Fruit fly (Drosophila melanogaster) whole organism, embryonic: ENCODE data around the gene Pex5.

ENCODE experiments used
- Antp ChIP-seq: fragments of 200-800 bp; sonication (Bioruptor generic); optimal IDR thresholded peaks from 3 replicates; lab custom pipeline; 2016; ENCODE audit warnings: missing biosample characterization, missing genetic modification characterization
- B-H1 ChIP-seq: fragments of 200-800 bp; sonication (Bioruptor generic); IDR thresholded peaks from 3 replicates; pipeline ENCODE4 v1.3.6; 2022; ENCODE audit warnings: missing biosample characterization, missing genetic modification characterization
- CG10366 ChIP-seq: fragments of 200-800 bp; sonication (Bioruptor generic); IDR thresholded peaks from 2 replicates; pipeline ENCODE4 v1.3.6; 2022; ENCODE audit warnings: missing biosample characterization, missing genetic modification characterization
- CG10979 ChIP-seq: fragments of 200-800 bp; sonication (Bioruptor generic); optimal IDR thresholded peaks from 2 replicates; lab custom pipeline; 2018; ENCODE audit warnings: missing biosample characterization, mild to moderate bottlenecking, missing genetic modification characterization, moderate library complexity
- CG11456 ChIP-seq: fragments of 200-800 bp; sonication (Bioruptor generic); IDR thresholded peaks from 3 replicates; pipeline ENCODE4 v1.3.6; 2022; ENCODE audit warnings: missing biosample characterization, missing genetic modification characterization
- CG12744 ChIP-seq: fragments of 200-800 bp; sonication (Bioruptor generic); optimal IDR thresholded peaks from 2 replicates; lab custom pipeline; 2016; ENCODE audit warnings: missing biosample characterization, missing genetic modification characterization
- CG13123 ChIP-seq: fragments of 200-800 bp; sonication (Bioruptor generic); optimal IDR thresholded peaks from 2 replicates; lab custom pipeline; 2016; ENCODE audit warnings: missing biosample characterization, missing genetic modification characterization
- CG13424 ChIP-seq: fragments of 200-800 bp; sonication (Bioruptor generic); optimal IDR thresholded peaks from 2 replicates; lab custom pipeline; 2019; ENCODE audit warnings: missing biosample characterization, mild to moderate bottlenecking, missing genetic modification characterization, moderate library complexity
- CG14710 ChIP-seq: fragments of 200-800 bp; sonication (Bioruptor generic); optimal IDR thresholded peaks from 3 replicates; lab custom pipeline; 2019; ENCODE audit warnings: missing biosample characterization, mild to moderate bottlenecking, missing genetic modification characterization, moderate library complexity
- CG14860 ChIP-seq: fragments of 200-800 bp; sonication (Bioruptor generic); IDR thresholded peaks from 3 replicates; pipeline ENCODE4 v1.3.6; 2022; ENCODE audit warnings: missing biosample characterization, missing genetic modification characterization; ENCODE audit not compliant: partially characterized antibody
- CG15073 ChIP-seq: fragments of 200-800 bp; sonication (Bioruptor generic); optimal IDR thresholded peaks from 2 replicates; lab custom pipeline; 2016; ENCODE audit warnings: missing biosample characterization, missing genetic modification characterization
- CG16813 ChIP-seq: fragments of 200-800 bp; sonication (Bioruptor generic); IDR thresholded peaks from 3 replicates; pipeline ENCODE4 v1.3.6; 2022; ENCODE audit warnings: missing biosample characterization, missing genetic modification characterization; ENCODE audit not compliant: partially characterized antibody
- CG17186 ChIP-seq: fragments of 200-800 bp; sonication (Bioruptor generic); optimal IDR thresholded peaks from 3 replicates; lab custom pipeline; 2017; ENCODE audit warnings: missing biosample characterization, missing genetic modification reagents, missing genetic modification characterization
- CG17385 ChIP-seq: fragments of 200-800 bp; sonication (Bioruptor generic); optimal IDR thresholded peaks from 3 replicates; lab custom pipeline; 2018; ENCODE audit warnings: missing biosample characterization, mild to moderate bottlenecking, missing genetic modification characterization
- CG17829 ChIP-seq: fragments of 200-800 bp; optimal IDR thresholded peaks from 2 replicates; lab custom pipeline; 2019; ENCODE audit warnings: missing biosample characterization, mild to moderate bottlenecking, missing genetic modification characterization, moderate library complexity
- CG30403 ChIP-seq: fragments of 200-800 bp; sonication (Bioruptor generic); optimal IDR thresholded peaks from 3 replicates; lab custom pipeline; 2016; ENCODE audit warnings: missing biosample characterization, missing genetic modification characterization
- CG32532 ChIP-seq: fragments of 200-800 bp; sonication (Bioruptor generic); IDR thresholded peaks from 2 replicates; pipeline ENCODE4 v1.3.6; 2022; ENCODE audit warnings: missing biosample characterization, missing genetic modification characterization
- CG34224 ChIP-seq: fragments of 200-800 bp; sonication (Bioruptor generic); IDR thresholded peaks from 3 replicates; pipeline ENCODE4 v1.3.6; 2022; ENCODE audit warnings: missing biosample characterization, missing genetic modification characterization; ENCODE audit not compliant: partially characterized antibody
- CG34376 ChIP-seq: fragments of 200-800 bp; sonication (Bioruptor generic); optimal IDR thresholded peaks from 2 replicates; lab custom pipeline; 2018; ENCODE audit warnings: missing biosample characterization, mild to moderate bottlenecking, missing genetic modification characterization
- CG7357 ChIP-seq: fragments of 200-800 bp; sonication (Bioruptor generic); IDR thresholded peaks from 3 replicates; pipeline ENCODE4 v1.3.6; 2022; ENCODE audit warnings: missing biosample characterization, missing genetic modification characterization
- CG9817 ChIP-seq: fragments of 200-800 bp; sonication (Bioruptor generic); optimal IDR thresholded peaks from 2 replicates; lab custom pipeline; 2018; ENCODE audit warnings: missing biosample characterization, mild to moderate bottlenecking, missing genetic modification characterization, moderate library complexity
- D19A ChIP-seq: fragments of 200-800 bp; optimal IDR thresholded peaks from 3 replicates; lab custom pipeline; 2019; ENCODE audit warnings: missing biosample characterization, mild to moderate bottlenecking, missing genetic modification characterization, moderate library complexity
- Dek ChIP-seq: fragments of 200-800 bp; sonication (Bioruptor generic); optimal IDR thresholded peaks from 3 replicates; lab custom pipeline; 2019; ENCODE audit warnings: missing biosample characterization, mild to moderate bottlenecking, missing genetic modification characterization, moderate library complexity
- Dfd ChIP-seq, 2 experiments: fragments of >200 bp; optimal IDR thresholded peaks; 2 replicates each; lab custom pipeline; 2017; ENCODE audit warnings: missing biosample characterization in 2 of 2, missing genetic modification characterization in 2 of 2
- Doc2 ChIP-seq: fragments of 200-800 bp; sonication (Bioruptor generic); IDR thresholded peaks from 2 replicates; pipeline ENCODE4 v1.3.6; 2022; ENCODE audit warnings: missing biosample characterization, missing genetic modification characterization
- Dref ChIP-seq: fragments of 200-800 bp; sonication (Bioruptor generic); IDR thresholded peaks from 2 replicates; pipeline ENCODE4 v1.3.6; 2022; ENCODE audit warnings: missing biosample characterization, missing genetic modification characterization
- E2f2 ChIP-seq: fragments of 200-800 bp; sonication (Bioruptor generic); IDR thresholded peaks from 2 replicates; pipeline ENCODE4 v1.3.6; 2022; ENCODE audit warnings: missing biosample characterization, missing genetic modification characterization
- Ets97D ChIP-seq: fragments of 200-800 bp; sonication (Bioruptor generic); optimal IDR thresholded peaks from 3 replicates; lab custom pipeline; 2016; ENCODE audit warnings: missing biosample characterization, missing genetic modification characterization
- Fer2 ChIP-seq: fragments of 200-800 bp; sonication (Bioruptor generic); optimal IDR thresholded peaks from 2 replicates; lab custom pipeline; 2018; ENCODE audit warnings: missing biosample characterization, mild to moderate bottlenecking, missing genetic modification characterization, moderate library complexity
- Gsc ChIP-seq: fragments of 200-800 bp; sonication (Bioruptor generic); IDR thresholded peaks from 2 replicates; pipeline ENCODE4 v1.3.6; 2022; ENCODE audit warnings: missing biosample characterization, missing genetic modification characterization
- HLH4C ChIP-seq: fragments of 200-800 bp; sonication (Bioruptor generic); IDR thresholded peaks from 3 replicates; pipeline ENCODE4 v1.3.6; 2022; ENCODE audit warnings: missing biosample characterization, missing genetic modification characterization; ENCODE audit not compliant: partially characterized antibody
- Myb ChIP-seq: fragments of 200-800 bp; sonication (Bioruptor generic); optimal IDR thresholded peaks from 2 replicates; lab custom pipeline; 2016; ENCODE audit warnings: missing biosample characterization, missing genetic modification characterization
- Opbp ChIP-seq: fragments of 200-800 bp; sonication (Bioruptor generic); IDR thresholded peaks from 3 replicates; pipeline ENCODE4 v1.3.6; 2022; ENCODE audit warnings: missing biosample characterization, missing genetic modification characterization; ENCODE audit not compliant: partially characterized antibody
- chif ChIP-seq, 2 experiments: fragments of 200-800 bp; sonication (Bioruptor generic); optimal IDR thresholded peaks; 3 replicates each; lab custom pipeline; 2016; ENCODE audit warnings: missing biosample characterization in 2 of 2, missing genetic modification characterization in 2 of 2
- crp ChIP-seq, 2 experiments: fragments of 200-800 bp; sonication (Bioruptor generic); optimal IDR thresholded peaks; 2 replicates in 1 of 2; 3 replicates in 1 of 2; lab custom pipeline; 2017; ENCODE audit warnings: missing biosample characterization in 2 of 2, missing genetic modification characterization in 2 of 2, mild to moderate bottlenecking in 1 of 2, moderate library complexity in 1 of 2
- insv ChIP-seq, 2 experiments: fragments of 200-800 bp; sonication (Bioruptor generic); optimal IDR thresholded peaks; 3 replicates each; lab custom pipeline; 2016 to 2018; ENCODE audit warnings: missing biosample characterization in 2 of 2, missing genetic modification characterization in 2 of 2
- inv ChIP-seq: fragments of 200-800 bp; sonication (Bioruptor generic); IDR thresholded peaks from 2 replicates; pipeline ENCODE4 v1.3.6; 2022; ENCODE audit warnings: missing biosample characterization, missing genetic modification characterization; ENCODE audit not compliant: partially characterized antibody
- mirr ChIP-seq: fragments of 200-800 bp; sonication (Bioruptor generic); optimal IDR thresholded peaks from 3 replicates; lab custom pipeline; 2018; ENCODE audit warnings: missing biosample characterization, mild to moderate bottlenecking, missing genetic modification characterization
- oc ChIP-seq: fragments of 200-800 bp; sonication (Bioruptor generic); optimal IDR thresholded peaks from 2 replicates; lab custom pipeline; 2018; ENCODE audit warnings: missing biosample characterization, mild to moderate bottlenecking, missing genetic modification characterization, moderate library complexity
- pum ChIP-seq: fragments of 200-800 bp; sonication (Bioruptor generic); optimal IDR thresholded peaks from 2 replicates; lab custom pipeline; 2016; ENCODE audit warnings: missing biosample characterization, missing genetic modification characterization
- rib ChIP-seq: fragments of 200-800 bp; sonication (Bioruptor generic); IDR thresholded peaks from 2 replicates; pipeline ENCODE4 v1.3.6; 2022; ENCODE audit warnings: missing biosample characterization, missing genetic modification characterization
- sima ChIP-seq: fragments of 200-800 bp; sonication (Bioruptor generic); optimal IDR thresholded peaks from 2 replicates; lab custom pipeline; 2016; ENCODE audit warnings: missing biosample characterization, missing genetic modification characterization
- sisA ChIP-seq: fragments of 200-800 bp; sonication (Bioruptor generic); IDR thresholded peaks from 2 replicates; pipeline ENCODE4 v1.3.6; 2022; ENCODE audit warnings: missing biosample characterization, missing genetic modification characterization
- sna ChIP-seq: fragments of 200-800 bp; sonication (Bioruptor generic); IDR thresholded peaks from 2 replicates; pipeline ENCODE4 v1.3.6; 2022; ENCODE audit warnings: missing biosample characterization, missing genetic modification characterization; ENCODE audit not compliant: partially characterized antibody
- stwl ChIP-seq: fragments of 200-800 bp; sonication (Bioruptor generic); optimal IDR thresholded peaks from 3 replicates; lab custom pipeline; 2018; ENCODE audit warnings: missing biosample characterization, mild to moderate bottlenecking, missing genetic modification characterization, moderate library complexity
- vnd ChIP-seq: fragments of 200-800 bp; sonication (Bioruptor generic); IDR thresholded peaks from 3 replicates; pipeline ENCODE4 v1.3.6; 2022; ENCODE audit warnings: missing biosample characterization, missing genetic modification characterization; ENCODE audit not compliant: partially characterized antibody
- zf30C ChIP-seq: fragments of 200-800 bp; sonication (Bioruptor generic); optimal IDR thresholded peaks from 3 replicates; lab custom pipeline; 2018; ENCODE audit warnings: missing biosample characterization, mild to moderate bottlenecking, missing genetic modification characterization
- zfh1 ChIP-seq: fragments of 200-800 bp; sonication (Bioruptor generic); IDR thresholded peaks from 3 replicates; pipeline ENCODE4 v1.3.6; 2022; ENCODE audit warnings: missing biosample characterization, missing genetic modification characterization
- zfh2 ChIP-seq: fragments of 200-800 bp; sonication (Bioruptor generic); optimal IDR thresholded peaks from 2 replicates; lab custom pipeline; 2016; ENCODE audit warnings: missing biosample characterization, missing genetic modification characterization

Pex5 gene

dm6 chrX:1907727-1908264 is 38.9 kb upstream of the Pex5 start, which contains the start of gene mip130 (continued):
- peak; percentile 45 for TF ChIP-seq CG17829 (tag; lab: Kevin White, UChicago)
- no peak for TF ChIP-seq Doc2
- TF ChIP-seq rib (GFP tag; lab: Robert Waterston, UW), result peak; percentile 36; the same call in 1 of the 2 replicates
- no peak for TF ChIP-seq CG12744 (GFP tag; lab: Kevin White, UChicago)
- no peak for TF ChIP-seq CG7357 (GFP tag; lab: Robert Waterston, UW)
- peak; percentile 65; the same call in 1 of the 2 replicates for TF ChIP-seq inv (GFP tag; lab: Robert Waterston, UW)
- TF ChIP-seq CG13424, result peak; percentile 35
- no peak for TF ChIP-seq Dfd (GFP tag; optimal IDR thresholded peaks at IDR 0.05; lab: Kevin White, UChicago)
- peak; percentile 36 for TF ChIP-seq CG10979
- TF ChIP-seq vnd (GFP tag; lab: Robert Waterston, UW), result peak; percentile 67; the same call in 2 of the 3 replicates
- peak; percentile 59; the same call in 2 of the 3 replicates for TF ChIP-seq HLH4C (GFP tag; lab: Robert Waterston, UW)
- 0 out of 3 replicates have a peak, but pooled peaks have one; percentile 52 for TF ChIP-seq CG14860 (GFP tag; lab: Robert Waterston, UW)
- TF ChIP-seq CG34224, result peak; percentile 81
- TF ChIP-seq E2f2 (GFP tag; lab: Robert Waterston, UW), result peak; percentile 47; the same call in 1 of the 2 replicates
- 0 out of 3 replicates have a peak, but pooled peaks have one; percentile 37 for TF ChIP-seq zfh1
- TF ChIP-seq crp (GFP tag; optimal IDR thresholded peaks at IDR 0.05; lab: Kevin White, UChicago), result peak; percentile 35 to 85
- no peak for TF ChIP-seq CG13123 (GFP tag; lab: Kevin White, UChicago)
- peak; percentile 21 for TF ChIP-seq zfh2 (GFP tag; lab: Kevin White, UChicago)
- TF ChIP-seq B-H1 (GFP tag; lab: Robert Waterston, UW), result no peak
- peak; percentile 55 for TF ChIP-seq sisA (GFP tag; lab: Robert Waterston, UW)
- no peak for TF ChIP-seq oc (tag; lab: Kevin White, UChicago)
- TF ChIP-seq sna (GFP tag; lab: Robert Waterston, UW), result peak; percentile 77
- TF ChIP-seq Dref (GFP tag; lab: Robert Waterston, UW), result peak; percentile 52
- TF ChIP-seq CG11456 (GFP tag; lab: Robert Waterston, UW), result peak; percentile 54; the same call in 1 of the 3 replicates
- TF ChIP-seq CG9817 (tag; lab: Kevin White, UChicago), result peak; percentile 45
- peak; percentile 47 for TF ChIP-seq Antp (GFP tag; lab: Kevin White, UChicago)
- TF ChIP-seq Fer2 (tag; lab: Kevin White, UChicago), result no peak
- peak; percentile 44; the same call in 1 of the 3 replicates for TF ChIP-seq Opbp
- peak; percentile 33; the same call in 1 of the 2 replicates for TF ChIP-seq CG32532
- peak; percentile 42 for TF ChIP-seq stwl (tag; lab: Kevin White, UChicago)
- peak; percentile 77 for TF ChIP-seq CG16813 (GFP tag; lab: Robert Waterston, UW)
- TF ChIP-seq chif (GFP tag; optimal IDR thresholded peaks at IDR 0.05; lab: Kevin White, UChicago), result peak in 1 of 2 experiments; percentile 4
- peak; percentile 24 for TF ChIP-seq Ets97D (GFP tag; lab: Kevin White, UChicago)
- TF ChIP-seq CG17186, result peak; percentile 7
- peak; percentile 32 for TF ChIP-seq CG14710
- TF ChIP-seq D19A, result peak; percentile 91
- TF ChIP-seq Myb (GFP tag; lab: Kevin White, UChicago), result peak; percentile 56
- peak; percentile 27 for TF ChIP-seq CG30403 (GFP tag; lab: Kevin White, UChicago)
- TF ChIP-seq CG15073 (GFP tag; lab: Kevin White, UChicago), result no peak
- peak; percentile 8 for TF ChIP-seq CG34376
- no peak for TF ChIP-seq Gsc (GFP tag; lab: Robert Waterston, UW)
- TF ChIP-seq mirr, result peak; percentile 36
- peak; percentile 50 for TF ChIP-seq CG17385
- no peak for TF ChIP-seq pum (GFP tag; lab: Kevin White, UChicago)
- no peak for TF ChIP-seq sima (GFP tag; lab: Kevin White, UChicago)
- no peak; the same call in 1 of the 2 replicates for TF ChIP-seq CG10366 (GFP tag; lab: Robert Waterston, UW)
- peak; percentile 43 for TF ChIP-seq Dek (tag; lab: Kevin White, UChicago)
- TF ChIP-seq insv (GFP tag; optimal IDR thresholded peaks at IDR 0.05; lab: Kevin White, UChicago), result peak in 1 of 2 experiments; percentile 14
- no peak for TF ChIP-seq zf30C (GFP tag; lab: Kevin White, UChicago)
